Fruit fly (Drosophila melanogaster) whole organism, embryonic: Measurements from ENCODE around the gene CG31244.
A peak's percentile ranks its signal among the peaks of the same experiment; 100 is the strongest.

ENCODE experiments used
- B-H1 ChIP-seq: fragments of 200-800 bp; sonication (Bioruptor generic); IDR thresholded peaks from 3 replicates; pipeline ENCODE4 v1.3.6; 2022; ENCODE audit warnings: missing biosample characterization, missing genetic modification characterization
- BEAF-32 ChIP-seq: fragments of 200-800 bp; sonication (Bioruptor generic); optimal IDR thresholded peaks from 3 replicates; lab custom pipeline; 2017; ENCODE audit warnings: missing biosample characterization, missing genetic modification characterization, mild to moderate bottlenecking, moderate library complexity, missing genetic modification reagents
- Bdp1 ChIP-seq: fragments of 200-800 bp; sonication (Bioruptor generic); optimal IDR thresholded peaks from 3 replicates; lab custom pipeline; 2016; ENCODE audit warnings: missing biosample characterization, missing genetic modification characterization
- BtbVII ChIP-seq: fragments of 200-800 bp; sonication (Bioruptor generic); optimal IDR thresholded peaks from 3 replicates; lab custom pipeline; 2017; ENCODE audit warnings: missing biosample characterization, mild to moderate bottlenecking, missing genetic modification characterization
- CG12236 ChIP-seq: fragments of 200-800 bp; sonication (Bioruptor generic); optimal IDR thresholded peaks from 2 replicates; lab custom pipeline; 2016; ENCODE audit warnings: missing biosample characterization, missing genetic modification characterization
- CG12769 ChIP-seq: fragments of 200-800 bp; sonication (Bioruptor generic); optimal IDR thresholded peaks from 2 replicates; lab custom pipeline; 2019; ENCODE audit warnings: missing biosample characterization, mild to moderate bottlenecking, missing genetic modification characterization, moderate library complexity
- CG14050 ChIP-seq: fragments of 200-800 bp; sonication (Bioruptor generic); IDR thresholded peaks from 3 replicates; pipeline ENCODE4 v1.3.6; 2022; ENCODE audit warnings: missing biosample characterization, missing genetic modification characterization
- CG14667 ChIP-seq: fragments of 200-800 bp; sonication (Bioruptor generic); IDR thresholded peaks from 2 replicates; pipeline ENCODE4 v1.3.6; 2022; ENCODE audit warnings: missing biosample characterization, missing genetic modification characterization
- CG14710 ChIP-seq: fragments of 200-800 bp; sonication (Bioruptor generic); optimal IDR thresholded peaks from 3 replicates; lab custom pipeline; 2019; ENCODE audit warnings: missing biosample characterization, mild to moderate bottlenecking, missing genetic modification characterization, moderate library complexity
- CG14860 ChIP-seq: fragments of 200-800 bp; sonication (Bioruptor generic); IDR thresholded peaks from 3 replicates; pipeline ENCODE4 v1.3.6; 2022; ENCODE audit warnings: missing biosample characterization, missing genetic modification characterization; ENCODE audit not compliant: partially characterized antibody
- CG14965 ChIP-seq: fragments of 200-800 bp; sonication (Bioruptor generic); optimal IDR thresholded peaks from 2 replicates; lab custom pipeline; 2016; ENCODE audit warnings: missing biosample characterization, missing genetic modification characterization, borderline replicate concordance
- CG1603 ChIP-seq: fragments of 200-800 bp; sonication (Bioruptor generic); optimal IDR thresholded peaks from 2 replicates; lab custom pipeline; 2019; ENCODE audit warnings: missing biosample characterization, mild to moderate bottlenecking, missing genetic modification characterization, moderate library complexity
- CG1647 ChIP-seq: fragments of 200-800 bp; sonication (Bioruptor generic); optimal IDR thresholded peaks from 3 replicates; lab custom pipeline; 2016; ENCODE audit warnings: missing biosample characterization, missing genetic modification characterization
- CG17328 ChIP-seq: fragments of 200-800 bp; sonication (Bioruptor generic); IDR thresholded peaks from 2 replicates; pipeline ENCODE4 v1.3.6; 2022; ENCODE audit warnings: missing biosample characterization, missing genetic modification characterization
- CG2712 ChIP-seq: fragments of 200-800 bp; optimal IDR thresholded peaks from 3 replicates; lab custom pipeline; 2019; ENCODE audit warnings: missing biosample characterization, mild to moderate bottlenecking, missing genetic modification characterization, moderate library complexity
- CG34376 ChIP-seq: fragments of 200-800 bp; sonication (Bioruptor generic); optimal IDR thresholded peaks from 2 replicates; lab custom pipeline; 2018; ENCODE audit warnings: missing biosample characterization, mild to moderate bottlenecking, missing genetic modification characterization
- CG34422 ChIP-seq: fragments of 200-800 bp; sonication (Bioruptor generic); IDR thresholded peaks from 3 replicates; pipeline ENCODE4 v1.3.6; 2022; ENCODE audit warnings: missing biosample characterization, missing genetic modification characterization
- CG3838 ChIP-seq: fragments of 200-800 bp; sonication (Bioruptor generic); optimal IDR thresholded peaks from 3 replicates; lab custom pipeline; 2016; ENCODE audit warnings: missing biosample characterization, missing genetic modification characterization
- CG4404 ChIP-seq: fragments of 200-800 bp; sonication (Bioruptor generic); IDR thresholded peaks from 2 replicates; pipeline ENCODE4 v1.3.6; 2022; ENCODE audit warnings: missing biosample characterization, missing genetic modification characterization
- CG5180 ChIP-seq: fragments of 200-800 bp; sonication (Bioruptor generic); optimal IDR thresholded peaks from 3 replicates; lab custom pipeline; 2017; ENCODE audit warnings: missing biosample characterization, missing genetic modification characterization, mild to moderate bottlenecking, moderate library complexity, missing genetic modification reagents
- CG6765 ChIP-seq: fragments of 200-800 bp; sonication (Bioruptor generic); optimal IDR thresholded peaks from 3 replicates; lab custom pipeline; 2017; ENCODE audit warnings: missing biosample characterization, mild to moderate bottlenecking, missing genetic modification characterization
- CG6813 ChIP-seq: fragments of 200-800 bp; sonication (Bioruptor generic); optimal IDR thresholded peaks from 2 replicates; lab custom pipeline; 2017; ENCODE audit warnings: missing biosample characterization, missing genetic modification characterization, mild to moderate bottlenecking, moderate library complexity, missing genetic modification reagents
- CG7357 ChIP-seq: fragments of 200-800 bp; sonication (Bioruptor generic); IDR thresholded peaks from 3 replicates; pipeline ENCODE4 v1.3.6; 2022; ENCODE audit warnings: missing biosample characterization, missing genetic modification characterization
- CG8478 ChIP-seq: fragments of >200 bp; optimal IDR thresholded peaks from 2 replicates; lab custom pipeline; 2018
- CG9437 ChIP-seq: fragments of 200-800 bp; sonication (Bioruptor generic); optimal IDR thresholded peaks from 2 replicates; lab custom pipeline; 2018; ENCODE audit warnings: missing biosample characterization, mild to moderate bottlenecking, missing genetic modification characterization
- CG9932 ChIP-seq: fragments of 200-800 bp; sonication (Bioruptor generic); IDR thresholded peaks from 2 replicates; pipeline ENCODE4 v1.3.6; 2022; ENCODE audit warnings: missing biosample characterization, missing genetic modification characterization
- Dek ChIP-seq: fragments of 200-800 bp; sonication (Bioruptor generic); optimal IDR thresholded peaks from 3 replicates; lab custom pipeline; 2019; ENCODE audit warnings: missing biosample characterization, mild to moderate bottlenecking, missing genetic modification characterization, moderate library complexity
- Dip2 ChIP-seq: fragments of 200-800 bp; sonication (Bioruptor generic); IDR thresholded peaks from 2 replicates; pipeline ENCODE4 v1.3.6; 2022; ENCODE audit warnings: missing biosample characterization, missing genetic modification characterization
- Dip3 ChIP-seq: fragments of 200-800 bp; sonication (Bioruptor generic); optimal IDR thresholded peaks from 3 replicates; lab custom pipeline; 2016; ENCODE audit warnings: missing biosample characterization, missing genetic modification characterization
- Elba2 ChIP-seq: fragments of 200-800 bp; sonication (Bioruptor generic); optimal IDR thresholded peaks from 3 replicates; lab custom pipeline; 2016; ENCODE audit warnings: missing biosample characterization, missing genetic modification characterization
- Hand ChIP-seq: fragments of 200-800 bp; sonication (Bioruptor generic); optimal IDR thresholded peaks from 2 replicates; lab custom pipeline; 2017; ENCODE audit warnings: mild to moderate bottlenecking, missing biosample characterization, missing genetic modification reagents, missing genetic modification characterization
- HmgD ChIP-seq: fragments of 200-800 bp; sonication (Bioruptor generic); optimal IDR thresholded peaks from 3 replicates; lab custom pipeline; 2016; ENCODE audit warnings: missing biosample characterization, missing genetic modification characterization
- Max ChIP-seq: fragments of 200-800 bp; sonication (Bioruptor generic); optimal IDR thresholded peaks from 2 replicates; lab custom pipeline; 2016; ENCODE audit warnings: missing biosample characterization, mild to moderate bottlenecking, missing genetic modification characterization
- Nf-YB ChIP-seq: fragments of 200-800 bp; sonication (Bioruptor generic); optimal IDR thresholded peaks from 3 replicates; lab custom pipeline; 2019; ENCODE audit warnings: missing biosample characterization, mild to moderate bottlenecking, missing genetic modification characterization, moderate library complexity
- Ptx1 ChIP-seq: fragments of 200-800 bp; sonication (Bioruptor generic); IDR thresholded peaks from 2 replicates; pipeline ENCODE4 v1.3.6; 2022; ENCODE audit warnings: missing biosample characterization, missing genetic modification characterization
- az2 ChIP-seq: fragments of 200-800 bp; sonication (Bioruptor generic); optimal IDR thresholded peaks from 3 replicates; lab custom pipeline; 2016; ENCODE audit warnings: missing biosample characterization, missing genetic modification characterization
- br ChIP-seq: fragments of >200 bp; optimal IDR thresholded peaks from 2 replicates; lab custom pipeline; 2017
- caup ChIP-seq: fragments of 200-800 bp; sonication (Bioruptor generic); optimal IDR thresholded peaks from 3 replicates; lab custom pipeline; 2017; ENCODE audit warnings: missing biosample characterization, mild to moderate bottlenecking, missing genetic modification characterization, moderate library complexity; ENCODE audit not compliant: severe bottlenecking
- ci ChIP-seq: fragments of 200-800 bp; sonication (Bioruptor generic); IDR thresholded peaks from 3 replicates; pipeline ENCODE4 v1.3.6; 2022; ENCODE audit warnings: missing biosample characterization, missing genetic modification characterization
- dysf ChIP-seq: fragments of 200-800 bp; sonication (Bioruptor generic); IDR thresholded peaks from 3 replicates; pipeline ENCODE4 v1.3.6; 2022; ENCODE audit warnings: missing biosample characterization, missing genetic modification characterization
- gce ChIP-seq: fragments of 200-800 bp; sonication (Bioruptor generic); IDR thresholded peaks from 3 replicates; pipeline ENCODE4 v1.3.6; 2022; ENCODE audit warnings: missing biosample characterization, missing genetic modification characterization
- gro ChIP-seq: fragments of 200-800 bp; sonication (Bioruptor generic); optimal IDR thresholded peaks from 2 replicates; lab custom pipeline; 2016; ENCODE audit warnings: missing biosample characterization, missing genetic modification characterization
- insv ChIP-seq, 2 experiments: fragments of 200-800 bp; sonication (Bioruptor generic); optimal IDR thresholded peaks; 3 replicates each; lab custom pipeline; 2016 to 2018; ENCODE audit warnings: missing biosample characterization in 2 of 2, missing genetic modification characterization in 2 of 2
- jigr1 ChIP-seq: fragments of 200-800 bp; sonication (Bioruptor generic); IDR thresholded peaks from 3 replicates; pipeline ENCODE4 v1.3.6; 2022; ENCODE audit warnings: missing biosample characterization, missing genetic modification characterization
- sc ChIP-seq, 3 experiments: fragments of >200 bp in 2 of 3; fragments of 200-800 bp in 1 of 3; sonication (Bioruptor generic) in 1 of 3; optimal IDR thresholded peaks; 2 replicates in 2 of 3; 3 replicates in 1 of 3; lab custom pipeline; 2017; ENCODE audit warnings: mild to moderate bottlenecking in 1 of 3, missing biosample characterization in 1 of 3, missing genetic modification characterization in 1 of 3, missing genetic modification reagents in 1 of 3
- tio ChIP-seq: fragments of 200-800 bp; sonication (Bioruptor generic); optimal IDR thresholded peaks from 2 replicates; lab custom pipeline; 2017; ENCODE audit warnings: missing biosample characterization, missing genetic modification characterization, inconsistent platforms
- trem ChIP-seq: fragments of 200-800 bp; optimal IDR thresholded peaks from 3 replicates; lab custom pipeline; 2019; ENCODE audit warnings: missing biosample characterization, mild to moderate bottlenecking, missing genetic modification characterization, moderate library complexity
- z ChIP-seq: fragments of 200-800 bp; sonication (Bioruptor generic); IDR thresholded peaks from 3 replicates; pipeline ENCODE4 v1.3.6; 2022; ENCODE audit warnings: missing biosample characterization, missing genetic modification characterization

CG31244 gene

DNA sequence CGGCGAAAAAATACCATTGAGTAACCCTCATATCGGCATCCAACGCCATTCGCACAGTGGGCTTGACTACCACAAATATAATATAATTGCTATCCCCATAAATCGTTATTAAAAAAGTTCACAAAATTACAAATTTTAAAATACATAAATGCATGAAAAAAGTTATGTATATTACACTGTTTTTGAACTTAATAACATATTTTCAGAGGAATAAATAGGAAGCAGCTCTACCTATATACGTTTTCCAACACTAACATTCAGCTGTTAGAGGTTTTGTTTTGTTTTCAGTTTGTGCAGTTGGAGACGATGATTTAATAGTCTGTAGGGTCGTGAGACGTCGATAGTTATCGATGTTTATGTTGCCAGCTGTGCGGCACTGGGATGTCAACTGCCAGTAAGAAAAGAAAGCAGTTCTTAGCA is 4.7 kb upstream of the CG31244 start, which contains the start of the genes Ino80 and Aptx (continued):
- TF ChIP-seq Ptx1: peak; percentile 97
- TF ChIP-seq BEAF-32 (GFP tag; lab: Kevin White, UChicago): peak; percentile 97
- peak; percentile 81 for TF ChIP-seq CG9437
- peak; percentile 89 for TF ChIP-seq caup (GFP tag; lab: Kevin White, UChicago)
- peak; percentile 70 for TF ChIP-seq CG6813 (GFP tag; lab: Kevin White, UChicago)
- TF ChIP-seq CG7357 (GFP tag; lab: Robert Waterston, UW): peak; percentile 86
- peak; percentile 71 for TF ChIP-seq Hand (GFP tag; lab: Kevin White, UChicago)
- peak; percentile 96 for TF ChIP-seq CG14710 (tag; lab: Kevin White, UChicago)
- TF ChIP-seq CG17328 (GFP tag; lab: Robert Waterston, UW): peak; percentile 94
- peak; percentile 82 for TF ChIP-seq CG1603 (tag; lab: Kevin White, UChicago)
- TF ChIP-seq tio: peak; percentile 95
- TF ChIP-seq CG12769 (tag; lab: Kevin White, UChicago): peak; percentile 89
- no peak for TF ChIP-seq br (lab: Kevin White, UChicago)
- TF ChIP-seq CG14050 (GFP tag; lab: Robert Waterston, UW): peak; percentile 91
- peak; percentile 95 for TF ChIP-seq dysf (GFP tag; lab: Robert Waterston, UW)
- peak; percentile 73 for TF ChIP-seq CG34376 (GFP tag; lab: Kevin White, UChicago)
- TF ChIP-seq CG14860 (GFP tag; lab: Robert Waterston, UW): peak; percentile 93
- no peak for TF ChIP-seq sc (optimal IDR thresholded peaks at IDR 0.05; lab: Kevin White, UChicago)
- peak; percentile 82 for TF ChIP-seq sc (GFP tag; optimal IDR thresholded peaks at IDR 0.05; lab: Kevin White, UChicago)
- TF ChIP-seq Nf-YB (GFP tag; lab: Kevin White, UChicago): peak; percentile 76
- TF ChIP-seq CG14965 (GFP tag; lab: Kevin White, UChicago): peak; percentile 43
- peak; percentile 84 for TF ChIP-seq ci (GFP tag; lab: Robert Waterston, UW)
- TF ChIP-seq HmgD (GFP tag; lab: Kevin White, UChicago): peak; percentile 50
- no peak for TF ChIP-seq CG5180 (GFP tag; lab: Kevin White, UChicago)
- TF ChIP-seq CG3838 (GFP tag; lab: Kevin White, UChicago): peak; percentile 87
- TF ChIP-seq az2: peak; percentile 96
- TF ChIP-seq gce (GFP tag; lab: Robert Waterston, UW): peak; percentile 84; the same call in 2 of the 3 replicates
- TF ChIP-seq z (GFP tag; lab: Robert Waterston, UW): peak; percentile 49; the same call in 1 of the 3 replicates
- peak; percentile 96 for TF ChIP-seq CG34422 (GFP tag; lab: Robert Waterston, UW)
- TF ChIP-seq CG4404 (GFP tag; lab: Robert Waterston, UW): peak; percentile 93
- TF ChIP-seq gro: peak; percentile 75
- TF ChIP-seq Dek: peak; percentile 90
- peak; percentile 91 for TF ChIP-seq Max (GFP tag; lab: Kevin White, UChicago)
- TF ChIP-seq Dip2 (GFP tag; lab: Robert Waterston, UW): peak; percentile 49
- peak in 1 of 2 experiments; percentile 68 for TF ChIP-seq insv (GFP tag; optimal IDR thresholded peaks at IDR 0.05; lab: Kevin White, UChicago)
- peak; percentile 93 for TF ChIP-seq CG14667 (GFP tag; lab: Robert Waterston, UW)
- TF ChIP-seq Elba2: peak; percentile 83
- peak; percentile 87 for TF ChIP-seq B-H1 (GFP tag; lab: Robert Waterston, UW)
- peak; percentile 94 for TF ChIP-seq CG1647 (GFP tag; lab: Kevin White, UChicago)
- peak; percentile 94 for TF ChIP-seq Dip3 (GFP tag; lab: Kevin White, UChicago)
- peak; percentile 74 for TF ChIP-seq CG6765 (GFP tag; lab: Kevin White, UChicago)
- peak; percentile 93 for TF ChIP-seq trem (tag; lab: Kevin White, UChicago)
- no peak for TF ChIP-seq CG8478
- peak; percentile 74 for TF ChIP-seq BtbVII (GFP tag; lab: Kevin White, UChicago)
- TF ChIP-seq jigr1 (GFP tag; lab: Robert Waterston, UW): peak; percentile 84; the same call in 2 of the 3 replicates
- TF ChIP-seq Bdp1: peak; percentile 89
- TF ChIP-seq CG9932 (GFP tag; lab: Robert Waterston, UW): peak; percentile 97
- TF ChIP-seq CG12236 (GFP tag; lab: Kevin White, UChicago): peak; percentile 87
- peak; percentile 94 for TF ChIP-seq CG2712 (tag; lab: Kevin White, UChicago)
